Fruit fly (Drosophila melanogaster) whole organism, adult: Measurements from ENCODE around the gene Nfs1.

Source experiments
- CG14711 ChIP-seq: fragments of 200-800 bp; sonication (Bioruptor generic); optimal IDR thresholded peaks from 2 replicates; lab custom pipeline; 2018; ENCODE audit warnings: missing biosample characterization, mild to moderate bottlenecking, missing genetic modification characterization, moderate library complexity
- CG7045 ChIP-seq: fragments of 200-800 bp; sonication (Bioruptor generic); optimal IDR thresholded peaks from 2 replicates; lab custom pipeline; 2017; ENCODE audit warnings: missing biosample characterization, mild to moderate bottlenecking, missing genetic modification characterization
- CG7101 ChIP-seq: fragments of 200-800 bp; sonication (Bioruptor generic); optimal IDR thresholded peaks from 2 replicates; lab custom pipeline; 2018; ENCODE audit warnings: missing biosample characterization, mild to moderate bottlenecking, missing genetic modification characterization, moderate library complexity
- Clk ChIP-seq: fragments of 200-800 bp; sonication (Bioruptor generic); optimal IDR thresholded peaks from 2 replicates; lab custom pipeline; 2017; ENCODE audit warnings: missing biosample characterization, missing genetic modification characterization
- Mnt ChIP-seq: fragments of 200-800 bp; sonication (Bioruptor generic); optimal IDR thresholded peaks from 2 replicates; lab custom pipeline; 2016; ENCODE audit warnings: missing biosample characterization, mild to moderate bottlenecking, missing genetic modification characterization
- toe ChIP-seq: fragments of 200-800 bp; sonication (Bioruptor generic); optimal IDR thresholded peaks from 2 replicates; lab custom pipeline; 2016; ENCODE audit warnings: missing biosample characterization, missing genetic modification characterization

DNA sequence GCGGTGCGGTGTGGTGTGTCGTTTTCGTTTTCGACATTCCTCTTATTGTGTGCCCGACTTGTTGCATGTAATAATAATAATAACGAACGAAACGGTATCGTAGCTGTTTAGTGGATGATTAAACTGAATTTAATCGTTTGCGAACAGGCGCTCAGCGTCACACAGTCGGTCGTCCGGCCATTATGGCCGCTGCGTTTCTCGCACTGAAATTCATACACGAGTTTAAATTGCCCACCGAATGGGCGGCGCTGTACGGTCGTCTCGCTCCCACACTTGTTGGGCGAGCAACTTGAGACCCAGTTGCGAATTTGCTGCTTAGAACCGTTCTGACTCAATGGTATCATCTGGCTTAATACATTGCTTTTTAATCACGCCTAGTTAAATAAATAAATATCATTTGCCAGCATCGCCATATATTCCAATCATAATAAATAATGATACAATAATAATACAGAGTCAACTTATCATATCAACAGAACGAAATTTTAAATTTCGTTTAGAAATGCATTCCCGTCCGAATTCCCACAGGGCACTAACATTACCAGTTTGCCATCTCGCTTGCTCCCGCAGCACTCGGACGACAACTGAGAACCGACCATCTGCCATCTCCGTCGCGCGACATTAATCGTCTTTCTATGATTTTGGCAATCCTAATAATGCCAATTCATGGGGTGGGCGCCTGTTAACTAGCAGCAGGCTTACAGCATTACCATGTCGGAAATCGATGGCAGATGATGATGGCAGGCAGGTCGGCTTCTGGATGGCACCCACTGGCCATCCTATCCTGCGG lies 11.6 kb downstream of the Nfs1 start:
- TF ChIP-seq CG7045 (peak; percentile 89), CG14711 (tag; lab: Kevin White, UChicago) (peak; percentile 81), Mnt (GFP tag; lab: Kevin White, UChicago) (peak; percentile 66), toe (GFP tag; lab: Kevin White, UChicago) (peak; percentile 88), CG7101 (tag; lab: Kevin White, UChicago) (peak; percentile 93), Clk (GFP tag; lab: Kevin White, UChicago) (peak; percentile 87)
